Fruit fly (Drosophila melanogaster) whole organism, pupa: ENCODE measurements around the gene CG12531.

Experiments used
- CG10348 ChIP-seq: fragments of 200-800 bp; sonication (Bioruptor generic); IDR thresholded peaks from 2 replicates; pipeline ENCODE4 v1.3.6; 2022; ENCODE audit warnings: missing biosample characterization, missing genetic modification characterization
- CG12605 ChIP-seq: fragments of 200-800 bp; sonication (Bioruptor generic); IDR thresholded peaks from 2 replicates; pipeline ENCODE4 v1.3.6; 2022; ENCODE audit warnings: missing biosample characterization, missing genetic modification characterization
- CG13204 ChIP-seq: fragments of 200-800 bp; sonication (Bioruptor generic); optimal IDR thresholded peaks from 2 replicates; lab custom pipeline; 2018; ENCODE audit warnings: missing biosample characterization, mild to moderate bottlenecking, missing genetic modification characterization, moderate library complexity
- CG14655 ChIP-seq: fragments of 200-800 bp; sonication (Bioruptor generic); optimal IDR thresholded peaks from 3 replicates; lab custom pipeline; 2017; ENCODE audit warnings: mild to moderate bottlenecking, missing biosample characterization, missing genetic modification reagents, missing genetic modification characterization
- CG15710 ChIP-seq: fragments of 200-800 bp; sonication (Bioruptor generic); optimal IDR thresholded peaks from 2 replicates; lab custom pipeline; 2018; ENCODE audit warnings: missing biosample characterization, mild to moderate bottlenecking, missing genetic modification characterization, moderate library complexity
- CG17806 ChIP-seq: fragments of 200-800 bp; sonication (Bioruptor generic); optimal IDR thresholded peaks from 2 replicates; lab custom pipeline; 2018; ENCODE audit warnings: missing biosample characterization, mild to moderate bottlenecking, missing genetic modification characterization, moderate library complexity
- CG32121 ChIP-seq: fragments of 200-800 bp; sonication (Bioruptor generic); IDR thresholded peaks from 2 replicates; pipeline ENCODE4 v1.3.6; 2022; ENCODE audit warnings: missing biosample characterization, missing genetic modification characterization
- CG34367 ChIP-seq: fragments of 200-800 bp; sonication (Bioruptor generic); optimal IDR thresholded peaks from 2 replicates; lab custom pipeline; 2018; ENCODE audit warnings: missing biosample characterization, mild to moderate bottlenecking, missing genetic modification characterization
- CG4496 ChIP-seq: fragments of 200-800 bp; sonication (Bioruptor generic); IDR thresholded peaks from 3 replicates; pipeline ENCODE4 v1.3.6; 2022; ENCODE audit warnings: missing biosample characterization, missing genetic modification characterization
- CG8159 ChIP-seq: fragments of 200-800 bp; sonication (Bioruptor generic); optimal IDR thresholded peaks from 3 replicates; lab custom pipeline; 2018; ENCODE audit warnings: missing biosample characterization, mild to moderate bottlenecking, missing genetic modification characterization, moderate library complexity
- CG8301 ChIP-seq: fragments of 200-800 bp; sonication (Bioruptor generic); optimal IDR thresholded peaks from 2 replicates; lab custom pipeline; 2018; ENCODE audit warnings: missing biosample characterization, mild to moderate bottlenecking, missing genetic modification characterization
- CG9948 ChIP-seq: fragments of 200-800 bp; sonication (Bioruptor generic); optimal IDR thresholded peaks from 2 replicates; lab custom pipeline; 2018; ENCODE audit warnings: missing biosample characterization, mild to moderate bottlenecking, missing genetic modification characterization, moderate library complexity
- D1 ChIP-seq: fragments of 200-800 bp; sonication (Bioruptor generic); optimal IDR thresholded peaks from 2 replicates; lab custom pipeline; 2018; ENCODE audit warnings: missing biosample characterization, mild to moderate bottlenecking, missing genetic modification characterization, moderate library complexity
- EcR ChIP-seq: fragments of 200-800 bp; sonication (Bioruptor generic); optimal IDR thresholded peaks from 3 replicates; lab custom pipeline; 2019; ENCODE audit warnings: missing biosample characterization, missing genetic modification characterization, mild to moderate bottlenecking, moderate library complexity, missing genetic modification reagents
- Ets98B ChIP-seq: fragments of 200-800 bp; sonication (Bioruptor generic); IDR thresholded peaks from 2 replicates; pipeline ENCODE4 v1.3.6; 2022; ENCODE audit warnings: missing biosample characterization, missing genetic modification characterization
- Pif1A ChIP-seq: fragments of 200-800 bp; sonication (Bioruptor generic); optimal IDR thresholded peaks from 3 replicates; lab custom pipeline; 2016; ENCODE audit warnings: missing biosample characterization, missing genetic modification characterization
- Pif1B ChIP-seq: fragments of 200-800 bp; sonication (Bioruptor generic); optimal IDR thresholded peaks from 3 replicates; lab custom pipeline; 2016; ENCODE audit warnings: missing biosample characterization, missing genetic modification characterization
- Snoo ChIP-seq: fragments of 200-800 bp; sonication (Bioruptor generic); optimal IDR thresholded peaks from 3 replicates; lab custom pipeline; 2017; ENCODE audit warnings: missing biosample characterization, mild to moderate bottlenecking, missing genetic modification characterization, inconsistent platforms
- fd96Ca ChIP-seq: fragments of 200-800 bp; sonication (Bioruptor generic); IDR thresholded peaks from 3 replicates; pipeline ENCODE4 v1.3.6; 2022; ENCODE audit warnings: missing biosample characterization, missing genetic modification characterization
- gl ChIP-seq: fragments of 200-800 bp; sonication (Bioruptor generic); optimal IDR thresholded peaks from 2 replicates; lab custom pipeline; 2018; ENCODE audit warnings: missing biosample characterization, mild to moderate bottlenecking, missing genetic modification characterization
- rn ChIP-seq: fragments of 200-800 bp; sonication (Bioruptor generic); IDR thresholded peaks from 2 replicates; pipeline ENCODE4 v1.3.6; 2022; ENCODE audit warnings: missing biosample characterization, missing genetic modification characterization

CG12531 gene

DNA sequence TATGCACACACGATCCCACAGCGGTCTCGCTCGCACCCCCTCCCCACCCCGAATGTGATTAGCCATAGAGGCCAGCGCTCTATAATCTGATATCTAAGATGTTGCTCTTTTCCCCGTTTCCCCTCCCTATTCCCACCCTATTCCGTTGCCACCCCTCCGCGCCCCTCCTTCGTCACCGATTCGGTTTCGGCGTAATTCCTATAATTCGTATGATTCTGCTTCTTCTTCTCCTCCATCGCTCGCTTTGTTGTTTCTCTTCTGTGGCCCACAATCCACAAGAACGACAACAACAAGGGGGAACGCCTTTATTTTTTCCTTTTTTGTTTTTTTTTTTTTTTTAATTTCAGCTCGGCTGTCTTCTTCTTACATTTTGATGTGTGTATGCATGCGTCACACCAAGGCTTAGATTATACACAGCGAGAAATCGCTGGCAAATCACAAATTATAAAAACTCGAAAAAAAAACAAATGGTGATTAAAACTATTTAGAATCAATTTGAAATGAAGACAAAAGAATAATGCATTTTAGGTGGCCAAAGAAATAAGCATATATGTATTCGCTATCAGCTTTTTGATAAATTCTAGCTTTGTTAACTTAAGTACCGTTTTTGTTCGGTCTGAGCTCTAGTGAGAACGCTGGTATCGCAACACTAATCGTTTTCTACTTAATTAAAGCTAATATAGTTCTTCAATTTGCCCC is 51.2 kb downstream of the CG12531 start:
- no peak for TF ChIP-seq fd96Ca (GFP tag; lab: Robert Waterston, UW)
- TF ChIP-seq CG9948 (tag; lab: Kevin White, UChicago), result peak; percentile 58
- TF ChIP-seq EcR (GFP tag; lab: Kevin White, UChicago), result no peak
- TF ChIP-seq Snoo, result peak; percentile 37
- TF ChIP-seq D1 (tag; lab: Kevin White, UChicago), result no peak
- 0 out of 3 replicates have a peak, but pooled peaks have one; percentile 27 for TF ChIP-seq CG4496
- no peak for TF ChIP-seq CG32121
- no peak for TF ChIP-seq CG10348 (GFP tag; lab: Robert Waterston, UW)
- no peak for TF ChIP-seq Ets98B
- TF ChIP-seq CG13204 (GFP tag; lab: Kevin White, UChicago), result no peak
- TF ChIP-seq CG17806 (tag; lab: Kevin White, UChicago), result peak; percentile 64
- peak; percentile 27 for TF ChIP-seq gl (tag; lab: Kevin White, UChicago)
- peak; percentile 54 for TF ChIP-seq CG8159
- TF ChIP-seq Pif1B (GFP tag; lab: Kevin White, UChicago), result peak; percentile 51
- TF ChIP-seq Pif1A, result peak; percentile 18
- TF ChIP-seq CG12605, result peak; percentile 7; the same call in 1 of the 2 replicates
- TF ChIP-seq CG15710 (tag; lab: Kevin White, UChicago), result peak; percentile 39
- TF ChIP-seq rn, result no peak
- peak; percentile 45 for TF ChIP-seq CG8301 (tag; lab: Kevin White, UChicago)
- TF ChIP-seq CG34367, result peak; percentile 46
- peak; percentile 49 for TF ChIP-seq CG14655 (GFP tag; lab: Kevin White, UChicago)

DNA sequence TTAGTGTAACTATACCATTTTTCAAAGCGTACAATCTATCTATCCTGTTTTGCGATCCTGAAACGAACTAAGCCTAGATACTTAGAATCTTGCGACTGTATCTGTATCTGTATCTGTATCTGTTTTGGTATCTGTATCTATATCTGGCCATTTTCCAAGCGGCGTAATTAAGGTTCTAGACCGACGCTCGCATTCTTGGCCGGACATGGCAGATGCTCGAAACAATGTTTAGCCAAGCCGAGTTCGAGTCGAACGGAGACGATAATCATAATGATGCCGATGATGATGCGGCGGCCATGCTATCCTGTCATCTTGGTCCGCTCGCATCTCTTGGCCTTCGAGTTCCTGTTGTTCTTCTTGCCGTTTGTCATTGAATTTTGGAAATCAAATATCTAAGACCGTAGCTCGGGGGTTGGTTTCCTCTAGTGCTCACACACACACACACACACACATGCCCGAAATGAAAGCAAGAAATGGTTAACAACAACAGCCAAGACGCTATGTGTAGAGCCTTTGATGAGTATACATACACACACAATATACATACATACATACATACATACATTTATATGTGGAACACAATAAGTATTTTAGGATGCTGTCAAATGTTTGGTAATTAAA is 53.4 kb downstream of the CG12531 start:
- TF ChIP-seq CG4496 (no peak), CG32121 (no peak), CG14655 (GFP tag; lab: Kevin White, UChicago) (no peak)
- TF ChIP-seq, all 21 proteins: peak for 0

- TF ChIP-seq CG10348 (GFP tag; lab: Robert Waterston, UW) (no peak), CG13204 (GFP tag; lab: Kevin White, UChicago) (peak; percentile 43), rn (no peak), CG8159 (no peak), EcR (GFP tag; lab: Kevin White, UChicago) (no peak), CG4496 (peak; percentile 38; the same call in 1 of the 3 replicates), D1 (tag; lab: Kevin White, UChicago) (no peak), CG17806 (tag; lab: Kevin White, UChicago) (no peak), Ets98B (no peak)
These were observed 55.3 kb downstream of the CG12531 start for dm6 chrX:19773734-19774702.

DNA sequence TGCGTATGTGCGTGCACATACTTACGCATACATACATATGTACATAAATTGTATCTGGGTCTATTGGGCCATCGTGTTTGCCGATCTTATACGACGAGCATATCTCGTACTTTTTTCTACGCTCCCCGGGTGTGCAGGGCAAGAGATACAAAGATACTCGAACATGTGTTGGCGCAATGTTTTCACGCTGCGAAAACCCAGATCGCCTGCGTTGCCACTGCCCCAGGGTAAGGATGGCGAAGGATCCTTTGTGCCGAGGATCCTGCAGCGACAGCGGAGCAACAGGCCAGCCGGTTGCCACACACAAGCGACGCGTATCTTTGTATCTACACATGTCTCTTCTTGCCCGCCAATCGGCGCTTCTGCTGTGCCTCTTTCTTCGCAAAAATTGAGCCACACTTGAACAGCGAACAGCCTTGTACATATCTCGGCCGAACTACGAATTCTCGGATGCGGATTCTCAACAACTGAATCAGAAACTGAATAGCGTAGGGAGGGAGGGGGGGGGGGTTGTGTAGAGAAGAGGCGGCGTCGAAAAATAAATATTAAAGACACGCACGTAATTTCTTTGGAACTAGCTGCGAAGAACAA is 56.4 kb downstream of the CG12531 start:
- TF ChIP-seq CG34367 (no peak), CG13204 (GFP tag; lab: Kevin White, UChicago) (no peak), gl (tag; lab: Kevin White, UChicago) (no peak), D1 (tag; lab: Kevin White, UChicago) (no peak), CG32121 (no peak), Pif1A (no peak), CG14655 (GFP tag; lab: Kevin White, UChicago) (no peak), CG8301 (tag; lab: Kevin White, UChicago) (no peak), fd96Ca (GFP tag; lab: Robert Waterston, UW) (no peak), rn (no peak), Pif1B (GFP tag; lab: Kevin White, UChicago) (no peak), CG4496 (no peak; the same call in 2 of the 3 replicates), CG9948 (tag; lab: Kevin White, UChicago) (no peak), CG17806 (tag; lab: Kevin White, UChicago) (no peak), CG15710 (tag; lab: Kevin White, UChicago) (no peak)
